Worm (Caenorhabditis elegans) whole organism, L1 larva: Measurements from ENCODE around the gene C13C4.7.

Experiments
- C34B4.2 ChIP-seq: sonication (generic microtip); optimal IDR thresholded peaks from 2 replicates; lab custom pipeline; 2017; ENCODE audit warnings: mild to moderate bottlenecking, missing genetic modification characterization, missing compliant biosample characterization
- F16B12.6 ChIP-seq: fragments of 150-350 bp; optimal IDR thresholded peaks from 2 replicates; lab custom pipeline; 2014; ENCODE audit warnings: missing biosample characterization, missing genetic modification characterization
- egl-27 ChIP-seq, 2 experiments: fragments of 150-350 bp in 1 of 2; sonication (generic microtip); optimal IDR thresholded peaks; 3 replicates each; lab custom pipeline; 2017 to 2018; ENCODE audit warnings: missing biosample characterization in 2 of 2, missing genetic modification characterization in 2 of 2, missing genetic modification reagents in 2 of 2
- lsy-2 ChIP-seq, 2 experiments: fragments of 150-350 bp; optimal IDR thresholded peaks; 2 replicates each; lab custom pipeline; 2014; ENCODE audit warnings: missing biosample characterization in 2 of 2, missing genetic modification characterization in 2 of 2
- mep-1 ChIP-seq: fragments of 150-350 bp; optimal IDR thresholded peaks from 2 replicates; lab custom pipeline; 2014; ENCODE audit warnings: missing biosample characterization, missing genetic modification characterization
- nhr-12 ChIP-seq: sonication (generic microtip); optimal IDR thresholded peaks from 2 replicates; lab custom pipeline; 2017; ENCODE audit warnings: missing biosample characterization, missing genetic modification characterization
- skn-1 ChIP-seq: fragments of 150-350 bp; optimal IDR thresholded peaks from 2 replicates; lab custom pipeline; 2014; ENCODE audit warnings: missing biosample characterization, missing genetic modification characterization
- sup-37 ChIP-seq: fragments of 200-800 bp; sonication (Bioruptor generic); optimal IDR thresholded peaks from 2 replicates; lab custom pipeline; 2018; ENCODE audit warnings: mild to moderate bottlenecking, missing genetic modification characterization, missing compliant biosample characterization
- unc-62 ChIP-seq: fragments of 150-350 bp; optimal IDR thresholded peaks from 2 replicates; lab custom pipeline; 2014; ENCODE audit warnings: missing biosample characterization, missing genetic modification reagents, missing genetic modification characterization

DNA sequence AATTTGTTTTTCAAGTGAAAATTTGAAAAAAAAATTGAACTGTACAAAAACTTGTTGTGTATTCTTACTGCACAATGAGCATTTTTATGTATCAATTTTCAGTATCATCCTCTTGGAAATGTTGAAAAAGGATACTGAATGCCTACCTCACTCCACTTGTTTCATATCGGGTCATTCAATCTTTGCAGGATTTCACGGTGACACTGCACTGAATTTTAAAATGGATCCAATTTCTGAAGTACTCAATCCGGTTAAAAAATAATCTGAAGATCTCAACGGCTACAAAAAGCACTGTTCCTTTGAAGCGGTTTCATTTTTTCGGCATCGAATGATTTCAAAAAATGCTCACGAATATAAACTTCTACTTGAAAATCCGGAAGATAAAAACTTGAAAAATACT is 17.7 kb upstream of the C13C4.7 start:
- TF ChIP-seq sup-37 (GFP tag; lab: Kevin White, UChicago) (no peak), mep-1 (no peak), skn-1 (tag; lab: Kevin White, UChicago) (no peak), C34B4.2 (tag; lab: Kevin White, UChicago) (no peak), lsy-2 (tag; optimal IDR thresholded peaks at IDR 0.05; lab: Kevin White, UChicago) (no peak), egl-27 (tag; optimal IDR thresholded peaks at IDR 0.05; lab: Kevin White, UChicago) (no peak), F16B12.6 (tag; lab: Kevin White, UChicago) (no peak), unc-62 (no peak), nhr-12 (no peak)
